Fruit fly (Drosophila melanogaster) whole organism, prepupa: ENCODE data around the gene awd.

Experiments used
- CG11762 ChIP-seq: fragments of 200-800 bp; sonication (Bioruptor generic); optimal IDR thresholded peaks from 3 replicates; lab custom pipeline; 2016; ENCODE audit warnings: missing biosample characterization, missing genetic modification characterization; ENCODE audit not compliant: insufficient read depth
- CG31627 ChIP-seq: fragments of 200-800 bp; sonication (Bioruptor generic); optimal IDR thresholded peaks from 3 replicates; lab custom pipeline; 2016; ENCODE audit warnings: missing biosample characterization, missing genetic modification characterization
- CG6792 ChIP-seq: fragments of 200-800 bp; sonication (Bioruptor generic); optimal IDR thresholded peaks from 3 replicates; lab custom pipeline; 2016; ENCODE audit warnings: missing biosample characterization, missing genetic modification characterization
- CG7368 ChIP-seq: fragments of 200-800 bp; sonication (Bioruptor generic); optimal IDR thresholded peaks from 3 replicates; lab custom pipeline; 2016; ENCODE audit warnings: missing biosample characterization, missing genetic modification characterization
- CG9139 ChIP-seq: fragments of 200-800 bp; sonication (Bioruptor generic); optimal IDR thresholded peaks from 3 replicates; lab custom pipeline; 2017; ENCODE audit warnings: missing biosample characterization, mild to moderate bottlenecking, missing genetic modification characterization
- Eip93F ChIP-seq: fragments of 200-800 bp; sonication (Bioruptor generic); optimal IDR thresholded peaks from 2 replicates; lab custom pipeline; 2016; ENCODE audit warnings: missing biosample characterization, mild to moderate bottlenecking, missing genetic modification characterization
- acj6 ChIP-seq: fragments of 200-800 bp; sonication (Bioruptor generic); optimal IDR thresholded peaks from 3 replicates; lab custom pipeline; 2016; ENCODE audit warnings: missing biosample characterization, missing genetic modification characterization
- dac ChIP-seq: fragments of 200-800 bp; sonication (Bioruptor generic); optimal IDR thresholded peaks from 2 replicates; lab custom pipeline; 2017; ENCODE audit warnings: missing biosample characterization, mild to moderate bottlenecking, missing genetic modification characterization
- fkh ChIP-seq: fragments of 200-800 bp; sonication (Bioruptor generic); optimal IDR thresholded peaks from 3 replicates; lab custom pipeline; 2017; ENCODE audit warnings: missing biosample characterization, mild to moderate bottlenecking, missing genetic modification characterization, moderate library complexity
- spab ChIP-seq: fragments of 200-800 bp; sonication (Bioruptor generic); optimal IDR thresholded peaks from 2 replicates; lab custom pipeline; 2017; ENCODE audit warnings: missing biosample characterization, mild to moderate bottlenecking, missing genetic modification characterization, missing genetic modification reagents

- TF ChIP-seq Eip93F (GFP tag; lab: Kevin White, UChicago) (no peak), dac (GFP tag; lab: Kevin White, UChicago) (no peak), CG11762 (no peak), spab (GFP tag; lab: Kevin White, UChicago) (no peak), CG31627 (GFP tag; lab: Kevin White, UChicago) (no peak), fkh (GFP tag; lab: Kevin White, UChicago) (no peak), CG7368 (GFP tag; lab: Kevin White, UChicago) (no peak), acj6 (no peak), CG9139 (no peak), CG6792 (GFP tag; lab: Kevin White, UChicago) (no peak)
These were observed 24.4 kb downstream of the awd start for dm6 chr3R:31721466-31721865.
